ENCODE assay signal across 2 fruit fly cellular contexts in the genomic region with DNA sequence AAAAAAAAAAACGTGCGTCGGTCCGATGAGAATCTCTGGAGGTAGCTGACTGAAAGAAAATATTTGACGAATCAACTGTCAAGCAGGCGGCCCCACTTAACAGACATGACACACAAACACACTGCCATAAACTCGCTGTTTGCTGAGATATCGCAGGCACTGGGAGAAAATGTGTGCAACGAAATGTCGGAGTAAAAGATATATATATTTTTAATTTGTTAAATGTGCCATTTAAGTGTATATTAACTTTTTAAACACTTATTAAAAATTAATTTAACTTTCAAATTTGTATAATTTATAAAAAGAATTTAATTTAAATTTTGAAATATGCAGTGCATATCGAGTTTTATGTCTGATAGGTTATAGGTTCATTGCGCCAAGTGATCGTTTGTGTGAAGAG.
TF ChIP-seq lines count a peak whose summit lies in the region.

No protein-coding gene starts in this region.

TF ChIP-seq in whole organism, embryonic, 481 proteins besides CTCF, POLR2A, EP300 and RAD21 (continued from another document and continues in another):
- TF ChIP-seq CG3163 (GFP tag; optimal IDR thresholded peaks at IDR 0.05; lab: Kevin White, UChicago) (no peak), trem (tag; optimal IDR thresholded peaks at IDR 0.05; lab: Kevin White, UChicago) (peak; percentile 50), Hr3 (GFP tag; optimal IDR thresholded peaks at IDR 0.05; lab: Kevin White, UChicago) (peak; percentile 36), CG14441 (GFP tag; IDR thresholded peaks at IDR 0.05; lab: Robert Waterston, UW) (peak; percentile 55; the same call in 1 of the 2 replicates), Sox102F (GFP tag; optimal IDR thresholded peaks at IDR 0.05; lab: Kevin White, UChicago) (peak; percentile 56), kah (GFP tag; optimal IDR thresholded peaks at IDR 0.05; lab: Kevin White, UChicago) (peak; percentile 19), chn (GFP tag; optimal IDR thresholded peaks at IDR 0.05; lab: Kevin White, UChicago) (no peak), CG11398 (GFP tag; optimal IDR thresholded peaks at IDR 0.05; lab: Kevin White, UChicago) (no peak), CG32532 (GFP tag; IDR thresholded peaks at IDR 0.05; lab: Robert Waterston, UW) (peak; percentile 73; the same call in 1 of the 2 replicates), lov (optimal IDR thresholded peaks at IDR 0.05; lab: Kevin White, UChicago) (no peak), lov (GFP tag; IDR thresholded peaks at IDR 0.05; lab: Robert Waterston, UW) (no peak), CG7271 (tag; optimal IDR thresholded peaks at IDR 0.05; lab: Kevin White, UChicago) (peak; percentile 21), CG1602 (GFP tag; optimal IDR thresholded peaks at IDR 0.05; lab: Kevin White, UChicago) (peak; percentile 30), wor (GFP tag; IDR thresholded peaks at IDR 0.05; lab: Robert Waterston, UW) (peak; percentile 26; the same call in 1 of the 2 replicates), CG10543 (GFP tag; optimal IDR thresholded peaks at IDR 0.05; lab: Kevin White, UChicago) (peak; percentile 61), CG11085 (GFP tag; IDR thresholded peaks at IDR 0.05; lab: Robert Waterston, UW) (no peak), eyg (GFP tag; optimal IDR thresholded peaks at IDR 0.05; lab: Kevin White, UChicago) (no peak), CG9817 (tag; optimal IDR thresholded peaks at IDR 0.05; lab: Kevin White, UChicago) (peak; percentile 18), CG8388 (GFP tag; optimal IDR thresholded peaks at IDR 0.05; lab: Kevin White, UChicago) (peak; percentile 58), CG10654 (GFP tag; optimal IDR thresholded peaks at IDR 0.05; lab: Kevin White, UChicago) (peak; percentile 39), Oli (tag; optimal IDR thresholded peaks at IDR 0.05; lab: Kevin White, UChicago) (peak; percentile 44), Adf1 (GFP tag; IDR thresholded peaks at IDR 0.05; lab: Robert Waterston, UW) (no peak), CG16863 (GFP tag; optimal IDR thresholded peaks at IDR 0.05; lab: Kevin White, UChicago) (no peak), CG1603 (tag; optimal IDR thresholded peaks at IDR 0.05; lab: Kevin White, UChicago) (peak; percentile 23), Spps (tag; optimal IDR thresholded peaks at IDR 0.05; lab: Kevin White, UChicago) (peak; percentile 54), CG10462 (GFP tag; optimal IDR thresholded peaks at IDR 0.05; lab: Kevin White, UChicago) (peak; percentile 19), Taf1 (GFP tag; IDR thresholded peaks at IDR 0.05; lab: Robert Waterston, UW) (no peak), lmd (GFP tag; IDR thresholded peaks at IDR 0.05; lab: Robert Waterston, UW) (peak; percentile 58), org-1 (GFP tag; optimal IDR thresholded peaks at IDR 0.05; lab: Kevin White, UChicago) (peak; percentile 35), onecut (GFP tag; IDR thresholded peaks at IDR 0.05; lab: Robert Waterston, UW) (peak; percentile 53), CG10979 (tag; optimal IDR thresholded peaks at IDR 0.05; lab: Kevin White, UChicago) (peak; percentile 67), Meics (GFP tag; optimal IDR thresholded peaks at IDR 0.05; lab: Kevin White, UChicago) (peak; percentile 28), fd96Cb (tag; optimal IDR thresholded peaks at IDR 0.05; lab: Kevin White, UChicago) (peak; percentile 43), CG4617 (GFP tag; optimal IDR thresholded peaks at IDR 0.05; lab: Kevin White, UChicago; ENCODE audit: borderline replicate concordance) (no peak), Xbp1 (GFP tag; optimal IDR thresholded peaks at IDR 0.05; lab: Kevin White, UChicago) (peak; percentile 16), Rx (GFP tag; IDR thresholded peaks at IDR 0.05; lab: Robert Waterston, UW) (no peak), CG10274 (GFP tag; optimal IDR thresholded peaks at IDR 0.05; lab: Kevin White, UChicago) (no peak), unc-4 (GFP tag; IDR thresholded peaks at IDR 0.05; lab: Robert Waterston, UW; ENCODE audit: partially characterized antibody) (no peak), gro (GFP tag; optimal IDR thresholded peaks at IDR 0.05; lab: Kevin White, UChicago) (no peak), CG9727 (GFP tag; optimal IDR thresholded peaks at IDR 0.05; lab: Kevin White, UChicago) (peak; percentile 79), E2f2 (GFP tag; IDR thresholded peaks at IDR 0.05; lab: Robert Waterston, UW) (peak; percentile 30; the same call in 1 of the 2 replicates), Xrp1 (GFP tag; IDR thresholded peaks at IDR 0.05; lab: Robert Waterston, UW) (peak; percentile 84), sqz (GFP tag; optimal IDR thresholded peaks at IDR 0.05; lab: Kevin White, UChicago) (peak; percentile 23), z (GFP tag; IDR thresholded peaks at IDR 0.05; lab: Robert Waterston, UW) (0 out of 3 replicates have a peak, but pooled peaks have one; percentile 40), Chrac-16 (GFP tag; optimal IDR thresholded peaks at IDR 0.05; lab: Kevin White, UChicago) (peak; percentile 34), CG34224 (GFP tag; IDR thresholded peaks at IDR 0.05; lab: Robert Waterston, UW; ENCODE audit: partially characterized antibody) (no peak), CG2875 (GFP tag; optimal IDR thresholded peaks at IDR 0.05; lab: Kevin White, UChicago) (peak; percentile 68), luna (GFP tag; optimal IDR thresholded peaks at IDR 0.05; lab: Kevin White, UChicago) (no peak), tin (GFP tag; optimal IDR thresholded peaks at IDR 0.05; lab: Kevin White, UChicago) (peak; percentile 59), CG3281 (GFP tag; optimal IDR thresholded peaks at IDR 0.05; lab: Kevin White, UChicago) (peak; percentile 58), CG15073 (GFP tag; optimal IDR thresholded peaks at IDR 0.05; lab: Kevin White, UChicago) (no peak), CG12155 (GFP tag; optimal IDR thresholded peaks at IDR 0.05; lab: Kevin White, UChicago) (peak; percentile 5), CG4328 (GFP tag; optimal IDR thresholded peaks at IDR 0.05; lab: Kevin White, UChicago) (peak; percentile 24), tup (GFP tag; optimal IDR thresholded peaks at IDR 0.05; lab: Kevin White, UChicago) (peak; percentile 37), HLHmδ (GFP tag; optimal IDR thresholded peaks at IDR 0.05; lab: Kevin White, UChicago) (no peak), lbe (GFP tag; optimal IDR thresholded peaks at IDR 0.05; lab: Kevin White, UChicago) (peak; percentile 39), ro (GFP tag; IDR thresholded peaks at IDR 0.05; lab: Robert Waterston, UW) (peak; percentile 12; the same call in 1 of the 2 replicates), CG6654 (GFP tag; optimal IDR thresholded peaks at IDR 0.05; lab: Kevin White, UChicago) (peak; percentile 7), CoRest (tag; optimal IDR thresholded peaks at IDR 0.05; lab: Kevin White, UChicago) (peak; percentile 36), Asciz (GFP tag; optimal IDR thresholded peaks at IDR 0.05; lab: Kevin White, UChicago) (peak; percentile 67), CG17612 (GFP tag; IDR thresholded peaks at IDR 0.05; lab: Robert Waterston, UW) (no peak), CG7987 (GFP tag; optimal IDR thresholded peaks at IDR 0.05; lab: Kevin White, UChicago) (peak; percentile 53), dmrt11E (tag; optimal IDR thresholded peaks at IDR 0.05; lab: Kevin White, UChicago) (peak; percentile 67)

TF ChIP-seq in whole organism, prepupa, 60 proteins besides CTCF, POLR2A, EP300 and RAD21 (continued from another document):
- peak; percentile 45 for TF ChIP-seq Eip78C (GFP tag; lab: Kevin White, UChicago)
- no peak for TF ChIP-seq pdm3 (GFP tag; optimal IDR thresholded peaks at IDR 0.05; lab: Kevin White, UChicago)
- TF ChIP-seq spab (GFP tag; optimal IDR thresholded peaks at IDR 0.05; lab: Kevin White, UChicago): peak; percentile 39
- no peak for TF ChIP-seq OdsH (GFP tag; optimal IDR thresholded peaks at IDR 0.05; lab: Kevin White, UChicago)
- peak; percentile 33 for TF ChIP-seq CG11902 (GFP tag; optimal IDR thresholded peaks at IDR 0.05; lab: Kevin White, UChicago)
- TF ChIP-seq Gug (GFP tag; IDR thresholded peaks at IDR 0.05; lab: Robert Waterston, UW): peak; percentile 27; the same call in 1 of the 2 replicates
- TF ChIP-seq CG6276 (GFP tag; optimal IDR thresholded peaks at IDR 0.05; lab: Kevin White, UChicago): peak; percentile 19
- peak; percentile 9 for TF ChIP-seq esn (GFP tag; optimal IDR thresholded peaks at IDR 0.05; lab: Kevin White, UChicago)
- TF ChIP-seq Eip93F (GFP tag; optimal IDR thresholded peaks at IDR 0.05; lab: Kevin White, UChicago): no peak
- peak; percentile 3 for TF ChIP-seq CG7368 (GFP tag; optimal IDR thresholded peaks at IDR 0.05; lab: Kevin White, UChicago)
- peak; percentile 22 for TF ChIP-seq CG8319 (GFP tag; optimal IDR thresholded peaks at IDR 0.05; lab: Kevin White, UChicago)
- TF ChIP-seq acj6 (GFP tag; optimal IDR thresholded peaks at IDR 0.05; lab: Kevin White, UChicago): peak; percentile 35
- TF ChIP-seq fd85E (GFP tag; optimal IDR thresholded peaks at IDR 0.05; lab: Kevin White, UChicago): no peak
- TF ChIP-seq CG31627 (GFP tag; optimal IDR thresholded peaks at IDR 0.05; lab: Kevin White, UChicago): no peak
- TF ChIP-seq CG8119 (GFP tag; IDR thresholded peaks at IDR 0.05; lab: Robert Waterston, UW): peak; percentile 73
- TF ChIP-seq salr (GFP tag; optimal IDR thresholded peaks at IDR 0.05; lab: Kevin White, UChicago): peak in 1 of 2 experiments; percentile 8
- TF ChIP-seq net (GFP tag; optimal IDR thresholded peaks at IDR 0.05; lab: Kevin White, UChicago): peak; percentile 40
- no peak for TF ChIP-seq Hr39 (GFP tag; optimal IDR thresholded peaks at IDR 0.05; lab: Kevin White, UChicago)
- no peak for TF ChIP-seq CG4318 (GFP tag; optimal IDR thresholded peaks at IDR 0.05; lab: Kevin White, UChicago)
- TF ChIP-seq CG10669 (GFP tag; optimal IDR thresholded peaks at IDR 0.05; lab: Kevin White, UChicago): peak; percentile 57
- peak; percentile 22 for TF ChIP-seq dac (GFP tag; optimal IDR thresholded peaks at IDR 0.05; lab: Kevin White, UChicago)
- no peak for TF ChIP-seq CG1621 (tag; optimal IDR thresholded peaks at IDR 0.05; lab: Kevin White, UChicago)
- peak; percentile 29 for TF ChIP-seq Eip75B (GFP tag; optimal IDR thresholded peaks at IDR 0.05; lab: Kevin White, UChicago)
- TF ChIP-seq Blimp-1 (GFP tag; optimal IDR thresholded peaks at IDR 0.05; lab: Kevin White, UChicago): peak; percentile 1
- TF ChIP-seq Lpt (GFP tag; optimal IDR thresholded peaks at IDR 0.05; lab: Kevin White, UChicago): peak; percentile 16
- TF ChIP-seq CG3032 (tag; optimal IDR thresholded peaks at IDR 0.05; lab: Kevin White, UChicago): peak; percentile 56
- TF ChIP-seq CG6792 (GFP tag; optimal IDR thresholded peaks at IDR 0.05; lab: Kevin White, UChicago): peak; percentile 25
- no peak for TF ChIP-seq Sox102F (GFP tag; optimal IDR thresholded peaks at IDR 0.05; lab: Kevin White, UChicago)
- TF ChIP-seq CG11762 (GFP tag; optimal IDR thresholded peaks at IDR 0.05; lab: Kevin White, UChicago; ENCODE audit: insufficient read depth): peak; percentile 30
- no peak for TF ChIP-seq Sox14 (GFP tag; optimal IDR thresholded peaks at IDR 0.05; lab: Kevin White, UChicago)
- TF ChIP-seq Smox (GFP tag; optimal IDR thresholded peaks at IDR 0.05; lab: Kevin White, UChicago): no peak
- peak; percentile 72 for TF ChIP-seq achi (GFP tag; optimal IDR thresholded peaks at IDR 0.05; lab: Kevin White, UChicago)
- TF ChIP-seq CG11294 (GFP tag; IDR thresholded peaks at IDR 0.05; lab: Robert Waterston, UW): 0 out of 2 replicates have a peak, but pooled peaks have one; percentile 26
- no peak for TF ChIP-seq Hr4 (GFP tag; optimal IDR thresholded peaks at IDR 0.05; lab: Kevin White, UChicago)
- TF ChIP-seq CG16779 (tag; optimal IDR thresholded peaks at IDR 0.05; lab: Kevin White, UChicago): peak; percentile 36
- TF ChIP-seq CG6808 (GFP tag; optimal IDR thresholded peaks at IDR 0.05; lab: Kevin White, UChicago): peak; percentile 59
- peak; percentile 67 for TF ChIP-seq CG3919 (GFP tag; optimal IDR thresholded peaks at IDR 0.05; lab: Kevin White, UChicago)
- peak; percentile 64 for TF ChIP-seq Ets96B (tag; optimal IDR thresholded peaks at IDR 0.05; lab: Kevin White, UChicago)
- no peak for TF ChIP-seq lz (GFP tag; optimal IDR thresholded peaks at IDR 0.05; lab: Kevin White, UChicago)
- no peak for TF ChIP-seq topi (GFP tag; optimal IDR thresholded peaks at IDR 0.05; lab: Kevin White, UChicago)
- peak; percentile 36 for TF ChIP-seq CG34406 (GFP tag; optimal IDR thresholded peaks at IDR 0.05; lab: Kevin White, UChicago)
TF ChIP-seq in whole organism, prepupa: peak in this region for 37.
